Fruit fly (Drosophila melanogaster) whole organism, embryonic: Measurements from ENCODE around the gene CG42828.

Experiments used
- Awh ChIP-seq: fragments of 200-800 bp; sonication (Bioruptor generic); IDR thresholded peaks from 2 replicates; pipeline ENCODE4, ENCODE4 v1.3.6; 2022; ENCODE audit warnings: missing biosample characterization, missing genetic modification characterization
- Bgb ChIP-seq: fragments of 200-800 bp; sonication (Bioruptor generic); IDR thresholded peaks from 2 replicates; pipeline ENCODE4 v1.3.6; 2022; ENCODE audit warnings: missing biosample characterization, missing genetic modification characterization; ENCODE audit not compliant: partially characterized antibody
- Blimp-1 ChIP-seq: fragments of 200-800 bp; sonication (Bioruptor generic); optimal IDR thresholded peaks from 3 replicates; lab custom pipeline; 2018; ENCODE audit warnings: missing biosample characterization, missing genetic modification characterization, mild to moderate bottlenecking, moderate library complexity, missing genetic modification reagents
- CG13894 ChIP-seq: fragments of 200-800 bp; sonication (Bioruptor generic); optimal IDR thresholded peaks from 3 replicates; lab custom pipeline; 2018; ENCODE audit warnings: missing biosample characterization, mild to moderate bottlenecking, missing genetic modification characterization, moderate library complexity
- CG15514 ChIP-seq: fragments of 200-800 bp; sonication (Bioruptor generic); optimal IDR thresholded peaks from 3 replicates; lab custom pipeline; 2017; ENCODE audit warnings: missing biosample characterization, missing genetic modification characterization, mild to moderate bottlenecking, moderate library complexity, missing genetic modification reagents
- CG17359 ChIP-seq: fragments of 200-800 bp; sonication (Bioruptor generic); optimal IDR thresholded peaks from 3 replicates; lab custom pipeline; 2018; ENCODE audit warnings: missing biosample characterization, mild to moderate bottlenecking, missing genetic modification characterization, moderate library complexity
- CG2199 ChIP-seq: fragments of 200-800 bp; sonication (Bioruptor generic); IDR thresholded peaks from 3 replicates; pipeline ENCODE4 v1.3.6; 2022; ENCODE audit warnings: missing biosample characterization, missing genetic modification characterization
- CG8388 ChIP-seq: fragments of 200-800 bp; sonication (Bioruptor generic); optimal IDR thresholded peaks from 2 replicates; lab custom pipeline; 2019; ENCODE audit warnings: missing biosample characterization, mild to moderate bottlenecking, missing genetic modification characterization, moderate library complexity
- Dbx ChIP-seq: fragments of 200-800 bp; sonication (Bioruptor generic); IDR thresholded peaks from 3 replicates; pipeline ENCODE4 v1.3.6; 2022; ENCODE audit warnings: missing biosample characterization, missing genetic modification characterization
- Deaf1 ChIP-seq: fragments of 200-800 bp; optimal IDR thresholded peaks from 3 replicates; lab custom pipeline; 2019; ENCODE audit warnings: missing biosample characterization, mild to moderate bottlenecking, missing genetic modification characterization, moderate library complexity
- Dll ChIP-seq: fragments of 200-800 bp; sonication (Bioruptor generic); IDR thresholded peaks from 4 replicates; pipeline ENCODE4 v1.3.6; 2022; ENCODE audit warnings: missing biosample characterization, missing genetic modification characterization; ENCODE audit not compliant: partially characterized antibody
- Drgx ChIP-seq: fragments of 200-800 bp; sonication (Bioruptor generic); IDR thresholded peaks from 2 replicates; pipeline ENCODE4 v1.3.6; 2022; ENCODE audit warnings: missing biosample characterization, missing genetic modification characterization
- HLH4C ChIP-seq: fragments of 200-800 bp; sonication (Bioruptor generic); IDR thresholded peaks from 3 replicates; pipeline ENCODE4 v1.3.6; 2022; ENCODE audit warnings: missing biosample characterization, missing genetic modification characterization; ENCODE audit not compliant: partially characterized antibody
- Hey ChIP-seq: fragments of 200-800 bp; sonication (Bioruptor generic); optimal IDR thresholded peaks from 3 replicates; lab custom pipeline; 2018; ENCODE audit warnings: missing biosample characterization, mild to moderate bottlenecking, missing genetic modification characterization
- Hr78 ChIP-seq, 2 experiments: fragments of 200-800 bp in 1 of 2; fragments of >200 bp in 1 of 2; sonication (Bioruptor generic) in 1 of 2; optimal IDR thresholded peaks; 2 replicates each; lab custom pipeline; 2017 to 2019; ENCODE audit warnings: missing biosample characterization in 2 of 2, missing genetic modification characterization in 2 of 2, mild to moderate bottlenecking in 1 of 2, moderate library complexity in 1 of 2
- Jarid2 ChIP-seq: fragments of 200-800 bp; sonication (Bioruptor generic); optimal IDR thresholded peaks from 3 replicates; lab custom pipeline; 2017; ENCODE audit warnings: mild to moderate bottlenecking, missing biosample characterization, missing genetic modification reagents, missing genetic modification characterization
- Med ChIP-seq: fragments of 200-800 bp; sonication (Bioruptor generic); peaks from one replicate; lab custom pipeline; 2016; ENCODE audit warnings: missing biosample characterization, missing genetic modification characterization, mild to moderate bottlenecking, inconsistent platforms, moderate library complexity
- Nf-YB ChIP-seq: fragments of 200-800 bp; sonication (Bioruptor generic); optimal IDR thresholded peaks from 3 replicates; lab custom pipeline; 2019; ENCODE audit warnings: missing biosample characterization, mild to moderate bottlenecking, missing genetic modification characterization, moderate library complexity
- Trl ChIP-seq, 3 experiments: fragments of >200 bp in 2 of 3; fragments of 200-800 bp in 1 of 3; sonication (Bioruptor generic) in 1 of 3; optimal IDR thresholded peaks; 2 replicates in 1 of 3; 3 replicates in 2 of 3; lab custom pipeline; 2016 to 2017; ENCODE audit warnings: missing biosample characterization in 1 of 3, missing genetic modification characterization in 1 of 3
- abd-A ChIP-seq: fragments of 200-800 bp; sonication (Bioruptor generic); optimal IDR thresholded peaks from 3 replicates; lab custom pipeline; 2019; ENCODE audit warnings: missing biosample characterization, mild to moderate bottlenecking, missing genetic modification characterization, moderate library complexity
- aop ChIP-seq: fragments of 200-800 bp; sonication (Bioruptor generic); IDR thresholded peaks from 2 replicates; pipeline ENCODE4 v1.3.6; 2022; ENCODE audit warnings: missing biosample characterization, missing genetic modification characterization
- bsh ChIP-seq, 2 experiments: fragments of 200-800 bp; sonication (Bioruptor generic); optimal IDR thresholded peaks; 2 replicates each; lab custom pipeline; 2017 to 2018; ENCODE audit warnings: mild to moderate bottlenecking in 2 of 2, missing biosample characterization in 2 of 2, missing genetic modification characterization in 2 of 2, moderate library complexity in 1 of 2
- cato ChIP-seq: fragments of 200-800 bp; sonication (Bioruptor generic); optimal IDR thresholded peaks from 2 replicates; lab custom pipeline; 2016; ENCODE audit warnings: missing biosample characterization, missing genetic modification characterization, borderline replicate concordance
- chinmo ChIP-seq: fragments of 200-800 bp; sonication (Bioruptor generic); IDR thresholded peaks from 4 replicates; pipeline ENCODE4 v1.3.6; 2022; ENCODE audit warnings: missing biosample characterization, missing genetic modification characterization; ENCODE audit not compliant: partially characterized antibody
- chm ChIP-seq: fragments of 200-800 bp; sonication (Bioruptor generic); IDR thresholded peaks from 2 replicates; pipeline ENCODE4 v1.3.6; 2022; ENCODE audit warnings: missing biosample characterization, missing genetic modification characterization
- ci ChIP-seq: fragments of 200-800 bp; sonication (Bioruptor generic); IDR thresholded peaks from 3 replicates; pipeline ENCODE4 v1.3.6; 2022; ENCODE audit warnings: missing biosample characterization, missing genetic modification characterization
- crp ChIP-seq, 2 experiments: fragments of 200-800 bp; sonication (Bioruptor generic); optimal IDR thresholded peaks; 2 replicates in 1 of 2; 3 replicates in 1 of 2; lab custom pipeline; 2017; ENCODE audit warnings: missing biosample characterization in 2 of 2, missing genetic modification characterization in 2 of 2, mild to moderate bottlenecking in 1 of 2, moderate library complexity in 1 of 2
- ewg ChIP-seq: fragments of 200-800 bp; sonication (Bioruptor generic); optimal IDR thresholded peaks from 3 replicates; lab custom pipeline; 2017; ENCODE audit warnings: mild to moderate bottlenecking, missing biosample characterization, missing genetic modification reagents, missing genetic modification characterization
- gcm ChIP-seq: fragments of 200-800 bp; sonication (Bioruptor generic); optimal IDR thresholded peaks from 2 replicates; lab custom pipeline; 2019; ENCODE audit warnings: missing biosample characterization, mild to moderate bottlenecking, missing genetic modification characterization, moderate library complexity
- gcm2 ChIP-seq: fragments of 200-800 bp; sonication (Bioruptor generic); optimal IDR thresholded peaks from 2 replicates; lab custom pipeline; 2016; ENCODE audit warnings: missing biosample characterization, missing genetic modification characterization
- hbn ChIP-seq: fragments of 200-800 bp; sonication (Bioruptor generic); IDR thresholded peaks from 2 replicates; pipeline ENCODE4 v1.3.6; 2022; ENCODE audit warnings: missing biosample characterization, missing genetic modification characterization; ENCODE audit not compliant: partially characterized antibody
- hth ChIP-seq: fragments of >200 bp; optimal IDR thresholded peaks from 2 replicates; lab custom pipeline; 2017; ENCODE audit warnings: inconsistent platforms
- inv ChIP-seq: fragments of 200-800 bp; sonication (Bioruptor generic); IDR thresholded peaks from 2 replicates; pipeline ENCODE4 v1.3.6; 2022; ENCODE audit warnings: missing biosample characterization, missing genetic modification characterization; ENCODE audit not compliant: partially characterized antibody
- knrl ChIP-seq: fragments of 200-800 bp; sonication (Bioruptor generic); IDR thresholded peaks from 3 replicates; pipeline ENCODE4 v1.3.6; 2022; ENCODE audit warnings: missing biosample characterization, missing genetic modification characterization; ENCODE audit not compliant: partially characterized antibody
- nom ChIP-seq: fragments of 200-800 bp; sonication (Bioruptor generic); optimal IDR thresholded peaks from 2 replicates; lab custom pipeline; 2017; ENCODE audit warnings: missing biosample characterization, missing genetic modification characterization, mild to moderate bottlenecking, moderate library complexity, missing genetic modification reagents
- row ChIP-seq: fragments of 200-800 bp; sonication (Bioruptor generic); IDR thresholded peaks from 3 replicates; pipeline ENCODE4 v1.3.6; 2022; ENCODE audit warnings: missing biosample characterization, missing genetic modification characterization
- sens ChIP-seq: fragments of 200-800 bp; sonication (Bioruptor generic); peaks from one replicate; lab custom pipeline; 2016; ENCODE audit warnings: missing biosample characterization, missing genetic modification characterization
- sqz ChIP-seq: fragments of 200-800 bp; sonication (Bioruptor generic); optimal IDR thresholded peaks from 3 replicates; lab custom pipeline; 2018; ENCODE audit warnings: missing biosample characterization, mild to moderate bottlenecking, missing genetic modification characterization
- tio ChIP-seq: fragments of 200-800 bp; sonication (Bioruptor generic); optimal IDR thresholded peaks from 2 replicates; lab custom pipeline; 2017; ENCODE audit warnings: missing biosample characterization, missing genetic modification characterization, inconsistent platforms
- vvl ChIP-seq: fragments of 200-800 bp; sonication (Bioruptor generic); IDR thresholded peaks from 2 replicates; pipeline ENCODE4 v1.3.6; 2022; ENCODE audit warnings: missing biosample characterization, missing genetic modification characterization
- z ChIP-seq: fragments of 200-800 bp; sonication (Bioruptor generic); IDR thresholded peaks from 3 replicates; pipeline ENCODE4 v1.3.6; 2022; ENCODE audit warnings: missing biosample characterization, missing genetic modification characterization

The CG42828 gene

dm6 chr3R:23384591-23385260 is 11.2 kb downstream of the CG42828 start, which contains the start of gene CG4393:
TSS of gene CG4393 (minus strand) at chr3R:23384777.
- peak; percentile 61 for TF ChIP-seq Blimp-1
- no peak for TF ChIP-seq tio (GFP tag; lab: Kevin White, UChicago)
- TF ChIP-seq crp (GFP tag; optimal IDR thresholded peaks at IDR 0.05; lab: Kevin White, UChicago): no peak
- TF ChIP-seq hth (lab: Kevin White, UChicago): no peak
- peak; percentile 36; the same call in 2 of the 4 replicates for TF ChIP-seq Dll
- peak; percentile 53 to 67 for TF ChIP-seq Trl (optimal IDR thresholded peaks at IDR 0.05; lab: Kevin White, UChicago)
- no peak for TF ChIP-seq Trl (GFP tag; optimal IDR thresholded peaks at IDR 0.05; lab: Kevin White, UChicago)
- peak; percentile 41 for TF ChIP-seq sqz
- TF ChIP-seq CG2199 (GFP tag; lab: Robert Waterston, UW): peak; percentile 86; the same call in 1 of the 3 replicates
- peak; percentile 61 for TF ChIP-seq Med (GFP tag; lab: Kevin White, UChicago)
- no peak for TF ChIP-seq Nf-YB (GFP tag; lab: Kevin White, UChicago)
- TF ChIP-seq gcm2: peak; percentile 18
- 0 out of 2 replicates have a peak, but pooled peaks have one; percentile 16 for TF ChIP-seq Bgb (GFP tag; lab: Robert Waterston, UW)
- TF ChIP-seq CG8388 (GFP tag; lab: Kevin White, UChicago): peak; percentile 94
- TF ChIP-seq ci (GFP tag; lab: Robert Waterston, UW): 0 out of 3 replicates have a peak, but pooled peaks have one; percentile 35
- TF ChIP-seq gcm: peak; percentile 94
- TF ChIP-seq Awh: 0 out of 2 replicates have a peak, but pooled peaks have one; percentile 17
- 0 out of 3 replicates have a peak, but pooled peaks have one; percentile 24 for TF ChIP-seq Dbx (GFP tag; lab: Robert Waterston, UW)
- TF ChIP-seq Jarid2: peak; percentile 43
- 0 out of 2 replicates have a peak, but pooled peaks have one; percentile 9 for TF ChIP-seq hbn (GFP tag; lab: Robert Waterston, UW)
- peak in 1 of 2 experiments; percentile 44 for TF ChIP-seq bsh (GFP tag; optimal IDR thresholded peaks at IDR 0.05; lab: Kevin White, UChicago)
- TF ChIP-seq nom: peak; percentile 80
- 0 out of 4 replicates have a peak, but pooled peaks have one; percentile 44 for TF ChIP-seq chinmo (GFP tag; lab: Robert Waterston, UW)
- 0 out of 3 replicates have a peak, but pooled peaks have one; percentile 30 for TF ChIP-seq HLH4C (GFP tag; lab: Robert Waterston, UW)
- no peak for TF ChIP-seq Hey (tag; lab: Kevin White, UChicago)
- peak; percentile 59 for TF ChIP-seq Drgx
- peak; percentile 2; the same call in 1 of the 2 replicates for TF ChIP-seq aop (GFP tag; lab: Robert Waterston, UW)
- peak; percentile 49 for TF ChIP-seq sens (GFP tag; lab: Kevin White, UChicago)
- TF ChIP-seq Hr78 (GFP tag; optimal IDR thresholded peaks at IDR 0.05; lab: Kevin White, UChicago): peak in 1 of 2 experiments; percentile 91
- TF ChIP-seq abd-A (tag; lab: Kevin White, UChicago): peak; percentile 57
- 0 out of 2 replicates have a peak, but pooled peaks have one; percentile 24 for TF ChIP-seq vvl (GFP tag; lab: Robert Waterston, UW)
- TF ChIP-seq CG15514 (GFP tag; lab: Kevin White, UChicago): peak; percentile 89
- peak; percentile 31 for TF ChIP-seq Deaf1 (tag; lab: Kevin White, UChicago)
- peak; percentile 73; the same call in 2 of the 3 replicates for TF ChIP-seq z (GFP tag; lab: Robert Waterston, UW)
- TF ChIP-seq cato (GFP tag; lab: Kevin White, UChicago): no peak
- TF ChIP-seq chm (GFP tag; lab: Robert Waterston, UW): no peak
- peak; percentile 25 for TF ChIP-seq ewg (GFP tag; lab: Kevin White, UChicago)
- no peak for TF ChIP-seq inv (GFP tag; lab: Robert Waterston, UW)
- TF ChIP-seq row (GFP tag; lab: Robert Waterston, UW): peak; percentile 51
- peak; percentile 90 for TF ChIP-seq CG13894
- no peak for TF ChIP-seq knrl
- peak; percentile 15 for TF ChIP-seq CG17359 (tag; lab: Kevin White, UChicago)
